Fruit fly (Drosophila melanogaster): ENCODE measurements around the gene Plap.

The Plap gene

dm6 chr2L:1169867-1170415, at the start of gene Plap, which contains the start of gene CG31922:
Plap (minus strand) TSS chr2L:1170365.
CG31922 (plus strand) TSS chr2L:1170181.
- no peak for TF ChIP-seq ttk (optimal IDR thresholded peaks at IDR 0.05)
- TF ChIP-seq insv (optimal IDR thresholded peaks at IDR 0.05) = no peak
- no peak for TF ChIP-seq Myc (optimal IDR thresholded peaks at IDR 0.05)
- TF ChIP-seq h (optimal IDR thresholded peaks at IDR 0.05) = no peak
- TF ChIP-seq Sin3A (optimal IDR thresholded peaks at IDR 0.05) = no peak
- TF ChIP-seq psq (optimal IDR thresholded peaks at IDR 0.05) = no peak

dm6 chr2L:1218993-1219392, 48.8 kb upstream of the Plap start, which contains the start of gene CG42329:
CG42329 (plus strand) TSS chr2L:1219293.
- TF ChIP-seq insv (optimal IDR thresholded peaks at IDR 0.05) (no peak), Sin3A (optimal IDR thresholded peaks at IDR 0.05) (no peak), h (optimal IDR thresholded peaks at IDR 0.05) (no peak), ttk (optimal IDR thresholded peaks at IDR 0.05) (no peak), psq (optimal IDR thresholded peaks at IDR 0.05) (no peak), Myc (optimal IDR thresholded peaks at IDR 0.05) (no peak)

dm6 chr2L:1218475-1218874, 48.3 kb upstream of the Plap start:
- TF ChIP-seq ttk (optimal IDR thresholded peaks at IDR 0.05) = no peak
- TF ChIP-seq psq (optimal IDR thresholded peaks at IDR 0.05) = no peak

- TF ChIP-seq psq (optimal IDR thresholded peaks at IDR 0.05) (no peak), Myc (optimal IDR thresholded peaks at IDR 0.05) (no peak), insv (optimal IDR thresholded peaks at IDR 0.05) (no peak), h (optimal IDR thresholded peaks at IDR 0.05) (no peak), Sin3A (optimal IDR thresholded peaks at IDR 0.05) (no peak), ttk (optimal IDR thresholded peaks at IDR 0.05) (no peak)
These were observed 47.8 kb upstream of the Plap start for dm6 chr2L:1217892-1218473.

dm6 chr2L:1217033-1217612, 47.0 kb upstream of the Plap start:
- no peak for TF ChIP-seq h (optimal IDR thresholded peaks at IDR 0.05)
- TF ChIP-seq psq (optimal IDR thresholded peaks at IDR 0.05) = no peak
- TF ChIP-seq insv (optimal IDR thresholded peaks at IDR 0.05) = no peak
- no peak for TF ChIP-seq Myc (optimal IDR thresholded peaks at IDR 0.05)
- TF ChIP-seq Sin3A (optimal IDR thresholded peaks at IDR 0.05) = no peak
- TF ChIP-seq ttk (optimal IDR thresholded peaks at IDR 0.05) = no peak

dm6 chr2L:1214465-1214864, 44.3 kb upstream of the Plap start:
- TF ChIP-seq h (optimal IDR thresholded peaks at IDR 0.05) = no peak
- no peak for TF ChIP-seq Myc (optimal IDR thresholded peaks at IDR 0.05)
- TF ChIP-seq insv (optimal IDR thresholded peaks at IDR 0.05) = no peak
- no peak for TF ChIP-seq Sin3A (optimal IDR thresholded peaks at IDR 0.05)
- no peak for TF ChIP-seq ttk (optimal IDR thresholded peaks at IDR 0.05)
- TF ChIP-seq psq (optimal IDR thresholded peaks at IDR 0.05) = no peak

- no peak for TF ChIP-seq Myc (optimal IDR thresholded peaks at IDR 0.05)
- no peak for TF ChIP-seq ttk (optimal IDR thresholded peaks at IDR 0.05)
- no peak for TF ChIP-seq Sin3A (optimal IDR thresholded peaks at IDR 0.05)
- no peak for TF ChIP-seq h (optimal IDR thresholded peaks at IDR 0.05)
- no peak for TF ChIP-seq insv (optimal IDR thresholded peaks at IDR 0.05)
- TF ChIP-seq psq (optimal IDR thresholded peaks at IDR 0.05) = no peak
These were observed 43.4 kb upstream of the Plap start for dm6 chr2L:1213587-1213986.

- TF ChIP-seq h (optimal IDR thresholded peaks at IDR 0.05) (no peak), psq (optimal IDR thresholded peaks at IDR 0.05) (no peak), ttk (optimal IDR thresholded peaks at IDR 0.05) (no peak), Sin3A (optimal IDR thresholded peaks at IDR 0.05) (no peak), Myc (optimal IDR thresholded peaks at IDR 0.05) (no peak), insv (optimal IDR thresholded peaks at IDR 0.05) (no peak)
These were observed 41.4 kb upstream of the Plap start for dm6 chr2L:1211528-1211927.

dm6 chr2L:1207432-1207831, 37.3 kb upstream of the Plap start:
- TF ChIP-seq Myc (optimal IDR thresholded peaks at IDR 0.05) = no peak
- no peak for TF ChIP-seq insv (optimal IDR thresholded peaks at IDR 0.05)
- TF ChIP-seq Sin3A (optimal IDR thresholded peaks at IDR 0.05) = no peak
- TF ChIP-seq h (optimal IDR thresholded peaks at IDR 0.05) = no peak
- TF ChIP-seq psq (optimal IDR thresholded peaks at IDR 0.05) = no peak
- no peak for TF ChIP-seq ttk (optimal IDR thresholded peaks at IDR 0.05)

- TF ChIP-seq h (optimal IDR thresholded peaks at IDR 0.05) (no peak), ttk (optimal IDR thresholded peaks at IDR 0.05) (no peak), psq (optimal IDR thresholded peaks at IDR 0.05) (no peak), Sin3A (optimal IDR thresholded peaks at IDR 0.05) (no peak), insv (optimal IDR thresholded peaks at IDR 0.05) (no peak), Myc (optimal IDR thresholded peaks at IDR 0.05) (no peak)
These were observed 33.8 kb upstream of the Plap start, which contains the start of gene CG14342 for dm6 chr2L:1203915-1204314. CG14342 (plus strand) TSS chr2L:1204215.

dm6 chr2L:1202445-1202844, 32.3 kb upstream of the Plap start:
- TF ChIP-seq Myc (optimal IDR thresholded peaks at IDR 0.05) (no peak), h (optimal IDR thresholded peaks at IDR 0.05) (no peak), ttk (optimal IDR thresholded peaks at IDR 0.05) (no peak), insv (optimal IDR thresholded peaks at IDR 0.05) (no peak), psq (optimal IDR thresholded peaks at IDR 0.05) (no peak), Sin3A (optimal IDR thresholded peaks at IDR 0.05) (no peak)

dm6 chr2L:1201396-1201837, 31.3 kb upstream of the Plap start:
- TF ChIP-seq h (optimal IDR thresholded peaks at IDR 0.05) (no peak), ttk (optimal IDR thresholded peaks at IDR 0.05) (no peak), Myc (optimal IDR thresholded peaks at IDR 0.05) (no peak), insv (optimal IDR thresholded peaks at IDR 0.05) (no peak), psq (optimal IDR thresholded peaks at IDR 0.05) (no peak), Sin3A (optimal IDR thresholded peaks at IDR 0.05) (no peak)
